Fruit fly (Drosophila melanogaster) whole organism, embryonic: ENCODE results near the gene fred.

Experiments
- Asciz ChIP-seq: fragments of 200-800 bp; sonication (Bioruptor generic); optimal IDR thresholded peaks from 2 replicates; lab custom pipeline; 2017; ENCODE audit warnings: missing biosample characterization, mild to moderate bottlenecking, missing genetic modification characterization, missing genetic modification reagents
- BEAF-32 ChIP-seq: fragments of 200-800 bp; sonication (Bioruptor generic); optimal IDR thresholded peaks from 3 replicates; lab custom pipeline; 2017; ENCODE audit warnings: missing biosample characterization, missing genetic modification characterization, mild to moderate bottlenecking, moderate library complexity, missing genetic modification reagents
- CG11504 ChIP-seq: fragments of 200-800 bp; sonication (Bioruptor generic); optimal IDR thresholded peaks from 3 replicates; lab custom pipeline; 2019; ENCODE audit warnings: missing biosample characterization, mild to moderate bottlenecking, missing genetic modification characterization, moderate library complexity
- CG12219 ChIP-seq: fragments of 200-800 bp; sonication (Bioruptor generic); optimal IDR thresholded peaks from 3 replicates; lab custom pipeline; 2018; ENCODE audit warnings: missing biosample characterization, mild to moderate bottlenecking, missing genetic modification characterization
- CG13775 ChIP-seq: fragments of 200-800 bp; sonication (Bioruptor generic); optimal IDR thresholded peaks from 3 replicates; lab custom pipeline; 2017; ENCODE audit warnings: missing biosample characterization, mild to moderate bottlenecking, missing genetic modification characterization
- CG14965 ChIP-seq: fragments of 200-800 bp; sonication (Bioruptor generic); optimal IDR thresholded peaks from 2 replicates; lab custom pipeline; 2016; ENCODE audit warnings: missing biosample characterization, missing genetic modification characterization, borderline replicate concordance
- CG15514 ChIP-seq: fragments of 200-800 bp; sonication (Bioruptor generic); optimal IDR thresholded peaks from 3 replicates; lab custom pipeline; 2017; ENCODE audit warnings: missing biosample characterization, missing genetic modification characterization, mild to moderate bottlenecking, moderate library complexity, missing genetic modification reagents
- CG1647 ChIP-seq: fragments of 200-800 bp; sonication (Bioruptor generic); optimal IDR thresholded peaks from 3 replicates; lab custom pipeline; 2016; ENCODE audit warnings: missing biosample characterization, missing genetic modification characterization
- CG17802 ChIP-seq: fragments of 200-800 bp; sonication (Bioruptor generic); optimal IDR thresholded peaks from 2 replicates; lab custom pipeline; 2018; ENCODE audit warnings: missing biosample characterization, mild to moderate bottlenecking, missing genetic modification characterization, moderate library complexity
- CG18262 ChIP-seq: fragments of 200-800 bp; optimal IDR thresholded peaks from 3 replicates; lab custom pipeline; 2019; ENCODE audit warnings: missing biosample characterization, mild to moderate bottlenecking, missing genetic modification characterization, moderate library complexity
- CG18619 ChIP-seq: fragments of 200-800 bp; sonication (Bioruptor generic); optimal IDR thresholded peaks from 3 replicates; lab custom pipeline; 2017; ENCODE audit warnings: missing biosample characterization, mild to moderate bottlenecking, missing genetic modification characterization
- CG2199 ChIP-seq: fragments of 200-800 bp; sonication (Bioruptor generic); IDR thresholded peaks from 3 replicates; pipeline ENCODE4 v1.3.6; 2022; ENCODE audit warnings: missing biosample characterization, missing genetic modification characterization
- CG34224 ChIP-seq: fragments of 200-800 bp; sonication (Bioruptor generic); IDR thresholded peaks from 3 replicates; pipeline ENCODE4 v1.3.6; 2022; ENCODE audit warnings: missing biosample characterization, missing genetic modification characterization; ENCODE audit not compliant: partially characterized antibody
- CG4854 ChIP-seq: fragments of 200-800 bp; sonication (Bioruptor generic); optimal IDR thresholded peaks from 2 replicates; lab custom pipeline; 2016; ENCODE audit warnings: missing biosample characterization, missing genetic modification characterization, inconsistent platforms
- CG6791 ChIP-seq: fragments of 200-800 bp; sonication (Bioruptor generic); IDR thresholded peaks from 3 replicates; pipeline ENCODE4 v1.3.6; 2022; ENCODE audit warnings: missing biosample characterization, missing genetic modification characterization; ENCODE audit not compliant: partially characterized antibody
- CG8388 ChIP-seq: fragments of 200-800 bp; sonication (Bioruptor generic); optimal IDR thresholded peaks from 2 replicates; lab custom pipeline; 2019; ENCODE audit warnings: missing biosample characterization, mild to moderate bottlenecking, missing genetic modification characterization, moderate library complexity
- CG9797 ChIP-seq: fragments of 200-800 bp; sonication (Bioruptor generic); optimal IDR thresholded peaks from 3 replicates; lab custom pipeline; 2018; ENCODE audit warnings: missing biosample characterization, mild to moderate bottlenecking, missing genetic modification characterization
- CoRest ChIP-seq: fragments of 200-800 bp; sonication (Bioruptor generic); optimal IDR thresholded peaks from 3 replicates; lab custom pipeline; 2018; ENCODE audit warnings: missing biosample characterization, mild to moderate bottlenecking, missing genetic modification characterization, moderate library complexity
- Doc3 ChIP-seq: fragments of 200-800 bp; sonication (Bioruptor generic); IDR thresholded peaks from 3 replicates; pipeline ENCODE4 v1.3.6; 2022; ENCODE audit warnings: missing biosample characterization, missing genetic modification characterization; ENCODE audit not compliant: partially characterized antibody
- Jarid2 ChIP-seq: fragments of 200-800 bp; sonication (Bioruptor generic); optimal IDR thresholded peaks from 3 replicates; lab custom pipeline; 2017; ENCODE audit warnings: mild to moderate bottlenecking, missing biosample characterization, missing genetic modification reagents, missing genetic modification characterization
- Lpt ChIP-seq: fragments of >200 bp; optimal IDR thresholded peaks from 2 replicates; lab custom pipeline; 2018; ENCODE audit warnings: missing biosample characterization, missing genetic modification characterization
- MTF-1 ChIP-seq: fragments of 200-800 bp; sonication (Bioruptor generic); optimal IDR thresholded peaks from 2 replicates; lab custom pipeline; 2018; ENCODE audit warnings: missing biosample characterization, mild to moderate bottlenecking, missing genetic modification characterization, borderline replicate concordance
- Pdp1 ChIP-seq, 2 experiments: fragments of 200-800 bp; sonication (Bioruptor generic); optimal IDR thresholded peaks; 3 replicates each; lab custom pipeline; 2016; ENCODE audit warnings: missing biosample characterization in 2 of 2, missing genetic modification characterization in 2 of 2, mild to moderate bottlenecking in 1 of 2, moderate library complexity in 1 of 2
- Six4 ChIP-seq: fragments of 200-800 bp; sonication (Bioruptor generic); optimal IDR thresholded peaks from 2 replicates; lab custom pipeline; 2016; ENCODE audit warnings: missing biosample characterization, missing genetic modification characterization
- Sox102F ChIP-seq: fragments of 200-800 bp; sonication (Bioruptor generic); optimal IDR thresholded peaks from 2 replicates; lab custom pipeline; 2018; ENCODE audit warnings: missing biosample characterization, mild to moderate bottlenecking, missing genetic modification characterization, moderate library complexity
- Spps ChIP-seq: fragments of 200-800 bp; sonication (Bioruptor generic); optimal IDR thresholded peaks from 2 replicates; lab custom pipeline; 2018; ENCODE audit warnings: missing biosample characterization, mild to moderate bottlenecking, missing genetic modification characterization
- Stat92E ChIP-seq, 3 experiments: fragments of >200 bp in 2 of 3; fragments of 200-800 bp in 1 of 3; sonication (Bioruptor generic) in 1 of 3; optimal IDR thresholded peaks; 2 replicates each; lab custom pipeline; 2017 to 2019; ENCODE audit warnings: missing biosample characterization in 3 of 3, missing genetic modification characterization in 3 of 3, mild to moderate bottlenecking in 1 of 3, moderate library complexity in 1 of 3
- abd-A ChIP-seq: fragments of 200-800 bp; sonication (Bioruptor generic); optimal IDR thresholded peaks from 3 replicates; lab custom pipeline; 2019; ENCODE audit warnings: missing biosample characterization, mild to moderate bottlenecking, missing genetic modification characterization, moderate library complexity
- br ChIP-seq: fragments of >200 bp; optimal IDR thresholded peaks from 2 replicates; lab custom pipeline; 2017
- chinmo ChIP-seq: fragments of 200-800 bp; sonication (Bioruptor generic); IDR thresholded peaks from 4 replicates; pipeline ENCODE4 v1.3.6; 2022; ENCODE audit warnings: missing biosample characterization, missing genetic modification characterization; ENCODE audit not compliant: partially characterized antibody
- corto ChIP-seq: fragments of 200-800 bp; sonication (Bioruptor generic); optimal IDR thresholded peaks from 2 replicates; lab custom pipeline; 2016; ENCODE audit warnings: missing biosample characterization, mild to moderate bottlenecking, missing genetic modification characterization, moderate library complexity
- danr ChIP-seq: fragments of 200-800 bp; sonication (Bioruptor generic); IDR thresholded peaks from 2 replicates; pipeline ENCODE4 v1.3.6; 2022; ENCODE audit warnings: missing biosample characterization, missing genetic modification characterization
- fd64A ChIP-seq: fragments of 200-800 bp; sonication (Bioruptor generic); optimal IDR thresholded peaks from 3 replicates; lab custom pipeline; 2018; ENCODE audit warnings: missing biosample characterization, mild to moderate bottlenecking, missing genetic modification characterization
- gt ChIP-seq: fragments of 200-800 bp; sonication (Bioruptor generic); IDR thresholded peaks from 2 replicates; pipeline ENCODE4 v1.3.6; 2022; ENCODE audit warnings: missing biosample characterization, missing genetic modification characterization
- h ChIP-seq: fragments of >200 bp; optimal IDR thresholded peaks from 2 replicates; lab custom pipeline; 2017
- lov ChIP-seq, 2 experiments: fragments of 200-800 bp in 1 of 2; fragments of >200 bp in 1 of 2; sonication (Bioruptor generic) in 1 of 2; IDR thresholded peaks in 1 of 2; optimal IDR thresholded peaks in 1 of 2; 2 replicates in 1 of 2; 3 replicates in 1 of 2; pipeline versions ENCODE4 v1.3.6 to Lab custom; 2017 to 2022; ENCODE audit warnings: missing biosample characterization in 1 of 2, missing genetic modification characterization in 1 of 2
- maf-S ChIP-seq: fragments of 200-800 bp; sonication (Bioruptor generic); optimal IDR thresholded peaks from 2 replicates; lab custom pipeline; 2016; ENCODE audit warnings: missing biosample characterization, missing genetic modification characterization
- mirr ChIP-seq: fragments of 200-800 bp; sonication (Bioruptor generic); optimal IDR thresholded peaks from 3 replicates; lab custom pipeline; 2018; ENCODE audit warnings: missing biosample characterization, mild to moderate bottlenecking, missing genetic modification characterization
- nom ChIP-seq: fragments of 200-800 bp; sonication (Bioruptor generic); optimal IDR thresholded peaks from 2 replicates; lab custom pipeline; 2017; ENCODE audit warnings: missing biosample characterization, missing genetic modification characterization, mild to moderate bottlenecking, moderate library complexity, missing genetic modification reagents
- p53 ChIP-seq: fragments of 200-800 bp; sonication (Bioruptor generic); optimal IDR thresholded peaks from 2 replicates; lab custom pipeline; 2016; ENCODE audit warnings: missing biosample characterization, missing genetic modification characterization
- pan ChIP-seq, 4 experiments: fragments of >200 bp in 3 of 4; fragments of 200-800 bp in 1 of 4; sonication (Bioruptor generic) in 1 of 4; optimal IDR thresholded peaks in 3 of 4; IDR thresholded peaks in 1 of 4; 2 replicates each; pipeline versions ENCODE4 v1.3.6 to Lab custom; 2017 to 2022; ENCODE audit warnings: missing biosample characterization in 2 of 4, missing genetic modification characterization in 2 of 4, mixed read lengths in 1 of 4
- pfk ChIP-seq: fragments of 200-800 bp; sonication (Bioruptor generic); optimal IDR thresholded peaks from 2 replicates; lab custom pipeline; 2018; ENCODE audit warnings: missing biosample characterization, mild to moderate bottlenecking, missing genetic modification characterization, moderate library complexity
- pho ChIP-seq: fragments of 200-800 bp; sonication (Bioruptor generic); optimal IDR thresholded peaks from 2 replicates; lab custom pipeline; 2016; ENCODE audit warnings: missing biosample characterization, missing genetic modification characterization
- pita ChIP-seq: fragments of 200-800 bp; sonication (Bioruptor generic); optimal IDR thresholded peaks from 2 replicates; lab custom pipeline; 2017; ENCODE audit warnings: missing biosample characterization, mild to moderate bottlenecking, missing genetic modification characterization
- psq ChIP-seq: fragments of 200-800 bp; sonication (Bioruptor generic); optimal IDR thresholded peaks from 2 replicates; lab custom pipeline; 2017; ENCODE audit warnings: missing biosample characterization, missing genetic modification characterization
- ranshi ChIP-seq: fragments of 200-800 bp; sonication (Bioruptor generic); IDR thresholded peaks from 2 replicates; pipeline ENCODE4 v1.3.6; 2022; ENCODE audit warnings: missing biosample characterization, missing genetic modification characterization
- trh ChIP-seq: fragments of 200-800 bp; sonication (Bioruptor generic); optimal IDR thresholded peaks from 2 replicates; lab custom pipeline; 2016; ENCODE audit warnings: missing biosample characterization, missing genetic modification characterization
- tup ChIP-seq: fragments of 200-800 bp; sonication (Bioruptor generic); optimal IDR thresholded peaks from 2 replicates; lab custom pipeline; 2016; ENCODE audit warnings: missing biosample characterization, mild to moderate bottlenecking, missing genetic modification characterization, moderate library complexity
- twi ChIP-seq: fragments of 200-800 bp; optimal IDR thresholded peaks from 2 replicates; lab custom pipeline; 2019; ENCODE audit warnings: missing biosample characterization, mild to moderate bottlenecking, missing genetic modification characterization, moderate library complexity

The fred gene

DNA sequence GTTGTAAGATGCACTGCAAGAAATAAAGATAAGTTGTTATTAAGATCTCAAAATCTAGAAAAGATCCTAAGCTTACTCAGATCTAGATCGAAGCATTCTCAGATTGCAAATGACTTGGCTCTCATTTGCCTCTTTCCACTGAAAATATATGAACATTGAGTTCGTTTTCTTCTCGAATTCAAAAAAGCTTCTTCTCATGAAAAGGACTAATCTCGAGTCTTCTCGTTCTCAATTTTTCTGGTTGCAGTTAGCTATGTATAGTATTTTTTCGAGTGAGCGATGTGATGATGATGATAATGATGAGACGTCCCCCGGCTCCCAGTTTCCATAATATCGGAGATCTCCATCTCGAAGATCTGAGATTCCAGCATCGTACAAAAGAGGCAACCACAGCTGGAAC, 135.1 kb downstream of the fred start (continued):
- TF ChIP-seq CG18262 (tag; lab: Kevin White, UChicago) (peak; percentile 82), twi (tag; lab: Kevin White, UChicago) (peak; percentile 31), lov (optimal IDR thresholded peaks at IDR 0.05; lab: Kevin White, UChicago) (no peak), lov (GFP tag; IDR thresholded peaks at IDR 0.05; lab: Robert Waterston, UW) (no peak), Spps (peak; percentile 38), CG9797 (GFP tag; lab: Kevin White, UChicago) (no peak), CG14965 (GFP tag; lab: Kevin White, UChicago) (no peak), CG34224 (GFP tag; lab: Robert Waterston, UW) (no peak), Doc3 (GFP tag; lab: Robert Waterston, UW) (no peak), trh (GFP tag; lab: Kevin White, UChicago) (no peak), tup (GFP tag; lab: Kevin White, UChicago) (no peak), Stat92E (GFP tag; optimal IDR thresholded peaks at IDR 0.05; lab: Kevin White, UChicago) (peak in 1 of 3 experiments; percentile 44), BEAF-32 (GFP tag; lab: Kevin White, UChicago) (no peak), pfk (no peak), chinmo (no peak), danr (GFP tag; lab: Robert Waterston, UW) (no peak), ranshi (GFP tag; lab: Robert Waterston, UW) (no peak), Six4 (GFP tag; lab: Kevin White, UChicago) (peak; percentile 22), CG13775 (GFP tag; lab: Kevin White, UChicago) (no peak), maf-S (GFP tag; lab: Kevin White, UChicago) (no peak), gt (no peak), CoRest (tag; lab: Kevin White, UChicago) (peak; percentile 55), Sox102F (peak; percentile 54), pan (optimal IDR thresholded peaks at IDR 0.05; lab: Kevin White, UChicago) (no peak), pan (GFP tag; optimal IDR thresholded peaks at IDR 0.05 in 1 of 2, IDR thresholded peaks at IDR 0.05 in 1 of 2) (no peak), pita (GFP tag; lab: Kevin White, UChicago) (no peak), pho (GFP tag; lab: Kevin White, UChicago) (no peak), h (lab: Kevin White, UChicago) (no peak), mirr (no peak), MTF-1 (GFP tag; lab: Kevin White, UChicago) (no peak), Jarid2 (peak; percentile 7), corto (GFP tag; lab: Kevin White, UChicago) (no peak), br (lab: Kevin White, UChicago) (no peak), CG11504 (peak; percentile 63), psq (GFP tag; lab: Kevin White, UChicago) (no peak), CG1647 (GFP tag; lab: Kevin White, UChicago) (no peak), nom (GFP tag; lab: Kevin White, UChicago) (no peak), Lpt (no peak), Asciz (peak; percentile 35), CG2199 (no peak), CG15514 (GFP tag; lab: Kevin White, UChicago) (no peak), CG6791 (no peak), fd64A (GFP tag; lab: Kevin White, UChicago) (peak; percentile 0), abd-A (tag; lab: Kevin White, UChicago) (no peak), CG17802 (tag; lab: Kevin White, UChicago) (no peak), CG8388 (GFP tag; lab: Kevin White, UChicago) (peak; percentile 63), p53 (no peak), CG4854 (GFP tag; lab: Kevin White, UChicago) (no peak), CG18619 (GFP tag; lab: Kevin White, UChicago) (peak; percentile 37), CG12219 (no peak), Pdp1 (GFP tag; optimal IDR thresholded peaks at IDR 0.05; lab: Kevin White, UChicago) (peak in 1 of 2 experiments; percentile 31)
